Fruit fly (Drosophila melanogaster): ENCODE measurements around the gene Doc1.

Gene Doc1

dm6 chr3L:9047062-9047461 lies 5.9 kb downstream of the Doc1 start, which contains the start of gene Argk2:
Gene Argk2 (plus strand): TSS chr3L:9047439.
- TF ChIP-seq CG12605 (GFP tag; IDR thresholded peaks at IDR 0.05) (no peak), CG34367 (tag; optimal IDR thresholded peaks at IDR 0.05) (no peak), CG14655 (GFP tag; optimal IDR thresholded peaks at IDR 0.05) (no peak), CG4496 (GFP tag; IDR thresholded peaks at IDR 0.05) (peak; percentile 55; the same call in 2 of the 3 replicates), CG8159 (tag; optimal IDR thresholded peaks at IDR 0.05) (no peak)

- TF ChIP-seq CG32121 (GFP tag; IDR thresholded peaks at IDR 0.05), result no peak
- TF ChIP-seq gl (tag; optimal IDR thresholded peaks at IDR 0.05), result no peak
- TF ChIP-seq CG8159 (tag; optimal IDR thresholded peaks at IDR 0.05), result no peak
- TF ChIP-seq Snoo (tag; optimal IDR thresholded peaks at IDR 0.05), result no peak
- TF ChIP-seq EcR (GFP tag; optimal IDR thresholded peaks at IDR 0.05), result no peak
- no peak for TF ChIP-seq CG15710 (tag; optimal IDR thresholded peaks at IDR 0.05)
- no peak for TF ChIP-seq CG8301 (tag; optimal IDR thresholded peaks at IDR 0.05)
- no peak for TF ChIP-seq CG12605 (GFP tag; IDR thresholded peaks at IDR 0.05)
- no peak for TF ChIP-seq CG17806 (tag; optimal IDR thresholded peaks at IDR 0.05)
- no peak for TF ChIP-seq D1 (tag; optimal IDR thresholded peaks at IDR 0.05)
- no peak for TF ChIP-seq CG9948 (tag; optimal IDR thresholded peaks at IDR 0.05)
- no peak for TF ChIP-seq Pif1A (GFP tag; optimal IDR thresholded peaks at IDR 0.05)
- TF ChIP-seq CG4496 (GFP tag; IDR thresholded peaks at IDR 0.05), result no peak
- no peak for TF ChIP-seq Ets98B (GFP tag; IDR thresholded peaks at IDR 0.05)
Measured at dm6 chr3L:9050447-9051069, 9.4 kb downstream of the Doc1 start.

- no peak for TF ChIP-seq gl (tag; optimal IDR thresholded peaks at IDR 0.05)
Measured at dm6 chr3L:9051830-9052259, 10.7 kb downstream of the Doc1 start.

- TF ChIP-seq CG17806 (tag; optimal IDR thresholded peaks at IDR 0.05) (no peak), CG8301 (tag; optimal IDR thresholded peaks at IDR 0.05) (no peak), CG12605 (GFP tag; IDR thresholded peaks at IDR 0.05) (no peak), Pif1B (GFP tag; optimal IDR thresholded peaks at IDR 0.05) (no peak), CG13204 (GFP tag; optimal IDR thresholded peaks at IDR 0.05) (no peak), CG14655 (GFP tag; optimal IDR thresholded peaks at IDR 0.05) (no peak)
Measured at dm6 chr3L:9052798-9053541, 11.8 kb downstream of the Doc1 start.

- TF ChIP-seq D1 (tag; optimal IDR thresholded peaks at IDR 0.05), result no peak
- TF ChIP-seq gl (tag; optimal IDR thresholded peaks at IDR 0.05), result no peak
- TF ChIP-seq CG8159 (tag; optimal IDR thresholded peaks at IDR 0.05), result no peak
- no peak for TF ChIP-seq CG10348 (GFP tag; IDR thresholded peaks at IDR 0.05)
- TF ChIP-seq Snoo (tag; optimal IDR thresholded peaks at IDR 0.05), result no peak
- TF ChIP-seq Ets98B (GFP tag; IDR thresholded peaks at IDR 0.05), result no peak
- no peak for TF ChIP-seq CG32121 (GFP tag; IDR thresholded peaks at IDR 0.05)
Measured at dm6 chr3L:9054239-9054638, 13.1 kb downstream of the Doc1 start.

- no peak for TF ChIP-seq rn (GFP tag; IDR thresholded peaks at IDR 0.05)
- TF ChIP-seq EcR (GFP tag; optimal IDR thresholded peaks at IDR 0.05), result no peak
- no peak for TF ChIP-seq gl (tag; optimal IDR thresholded peaks at IDR 0.05)
- no peak for TF ChIP-seq Ets98B (GFP tag; IDR thresholded peaks at IDR 0.05)
- no peak for TF ChIP-seq CG13204 (GFP tag; optimal IDR thresholded peaks at IDR 0.05)
- TF ChIP-seq CG10348 (GFP tag; IDR thresholded peaks at IDR 0.05), result no peak
- no peak for TF ChIP-seq CG4496 (GFP tag; IDR thresholded peaks at IDR 0.05)
- no peak for TF ChIP-seq CG8159 (tag; optimal IDR thresholded peaks at IDR 0.05)
- TF ChIP-seq D1 (tag; optimal IDR thresholded peaks at IDR 0.05), result no peak
- TF ChIP-seq CG14655 (GFP tag; optimal IDR thresholded peaks at IDR 0.05), result no peak
- no peak for TF ChIP-seq Pif1A (GFP tag; optimal IDR thresholded peaks at IDR 0.05)
- no peak for TF ChIP-seq Pif1B (GFP tag; optimal IDR thresholded peaks at IDR 0.05)
- no peak for TF ChIP-seq CG32121 (GFP tag; IDR thresholded peaks at IDR 0.05)
- TF ChIP-seq CG15710 (tag; optimal IDR thresholded peaks at IDR 0.05), result no peak
- TF ChIP-seq Snoo (tag; optimal IDR thresholded peaks at IDR 0.05), result no peak
- TF ChIP-seq CG12605 (GFP tag; IDR thresholded peaks at IDR 0.05), result no peak
- TF ChIP-seq CG9948 (tag; optimal IDR thresholded peaks at IDR 0.05), result no peak
Measured at dm6 chr3L:9054822-9055407, 13.7 kb downstream of the Doc1 start.

All from whole organism, pupa.